Worm (Caenorhabditis elegans): ENCODE data around the gene daf-4.

The daf-4 gene

ce11 chrIII:5663521-5663920 is 38.6 kb downstream of the daf-4 start:
- TF ChIP-seq nhr-41 (GFP tag; IDR thresholded peaks at IDR 0.05) (no peak), D1046.2 (GFP tag; IDR thresholded peaks at IDR 0.05) (no peak), skn-1 (tag; optimal IDR thresholded peaks at IDR 0.05) (no peak), saeg-2 (GFP tag; IDR thresholded peaks at IDR 0.05) (no peak), zip-2 (tag; optimal IDR thresholded peaks at IDR 0.05) (no peak), ctbp-1 (GFP tag; IDR thresholded peaks at IDR 0.05) (no peak), ceh-44 (GFP tag; IDR thresholded peaks at IDR 0.05) (no peak), madf-5 (GFP tag; IDR thresholded peaks at IDR 0.05) (no peak), unc-62 (GFP tag; optimal IDR thresholded peaks at IDR 0.05 in 1 of 2) (no peak), unc-62 (tag; optimal IDR thresholded peaks at IDR 0.05) (no peak), nhr-77 (tag; optimal IDR thresholded peaks at IDR 0.05) (no peak), dmd-9 (GFP tag; IDR thresholded peaks at IDR 0.05) (no peak), nhr-11 (tag; optimal IDR thresholded peaks at IDR 0.05) (no peak), php-3 (GFP tag; IDR thresholded peaks at IDR 0.05) (no peak), T20F7.1 (GFP tag; optimal IDR thresholded peaks at IDR 0.05) (no peak), F26F4.8 (GFP tag; conservative IDR thresholded peaks at IDR 0.05) (no peak), unc-130 (GFP tag; optimal IDR thresholded peaks at IDR 0.05) (peak; percentile 87), lin-38 (GFP tag; IDR thresholded peaks at IDR 0.05) (peak; percentile 81), F49E8.2 (tag; optimal IDR thresholded peaks at IDR 0.05; ENCODE audit: borderline replicate concordance) (peak; percentile 85), nhr-237 (tag; optimal IDR thresholded peaks at IDR 0.05) (no peak), mep-1 (tag; optimal IDR thresholded peaks at IDR 0.05) (no peak), lsy-2 (tag; optimal IDR thresholded peaks at IDR 0.05) (peak in 1 of 2 experiments; percentile 73), daf-19 (GFP tag; conservative IDR thresholded peaks at IDR 0.05) (no peak), snpc-1.2 (GFP tag; IDR thresholded peaks at IDR 0.05) (peak; percentile 60; the same call in 1 of the 2 replicates), Y48G9A.11 (GFP tag; IDR thresholded peaks at IDR 0.05) (peak; percentile 79), jun-1 (tag; optimal IDR thresholded peaks at IDR 0.05) (no peak)

- TF ChIP-seq pqm-1 (tag; optimal IDR thresholded peaks at IDR 0.05) (peak; percentile 53), mdl-1 (tag; optimal IDR thresholded peaks at IDR 0.05) (no peak), aha-1 (tag) (peak; percentile 42)
Measured at ce11 chrIII:5663933-5664332, 39.0 kb downstream of the daf-4 start, which contains the start of gene par-3. TSS of gene par-3 (plus strand) at chrIII:5664233.

- TF ChIP-seq aly-2 (tag; optimal IDR thresholded peaks at IDR 0.05) (no peak), mes-2 (tag; optimal IDR thresholded peaks at IDR 0.05; ENCODE audit: poor library complexity, severe bottlenecking) (peak; percentile 13), pqm-1 (tag; optimal IDR thresholded peaks at IDR 0.05) (peak; percentile 1), nhr-28 (tag; optimal IDR thresholded peaks at IDR 0.05) (peak; percentile 31)
Measured at ce11 chrIII:5665278-5665677, 40.3 kb downstream of the daf-4 start.

- TF ChIP-seq lin-39 (tag; optimal IDR thresholded peaks at IDR 0.05) (no peak), lir-3 (tag; optimal IDR thresholded peaks at IDR 0.05) (no peak), vab-7 (GFP tag; IDR thresholded peaks at IDR 0.05) (no peak), lin-1 (GFP tag; IDR thresholded peaks at IDR 0.05) (no peak), F44E2.7 (GFP tag; IDR thresholded peaks at IDR 0.05) (no peak), lin-13 (GFP tag; optimal IDR thresholded peaks at IDR 0.05) (no peak), nhr-102 (tag; optimal IDR thresholded peaks at IDR 0.05) (no peak)
Measured at ce11 chrIII:5665710-5666109, 40.8 kb downstream of the daf-4 start.
